Fruit fly (Drosophila melanogaster): Measurements from ENCODE around the gene Ogdh.

- TF ChIP-seq CG8478 (optimal IDR thresholded peaks at IDR 0.05): no peak
- TF ChIP-seq CTCF (optimal IDR thresholded peaks at IDR 0.05): no peak
Measured at dm6 chr3L:16956768-16957533, 2.3 kb downstream of the Ogdh start.

All from S2 (cell line).